Fruit fly (Drosophila melanogaster): ENCODE data around the gene CG5861.

The CG5861 gene

dm6 chr2L:16307026-16307703, at the start of gene CG5861, which contains the start of gene Syx5:
TSS of gene CG5861 (minus strand) at chr2L:16307298.
TSS of gene Syx5 (plus strand) at chr2L:16307346.
- TF ChIP-seq CG8478 (optimal IDR thresholded peaks at IDR 0.05): no peak
- no peak for TF ChIP-seq CTCF (optimal IDR thresholded peaks at IDR 0.05)

- TF ChIP-seq CTCF (optimal IDR thresholded peaks at IDR 0.05) (no peak), CG8478 (optimal IDR thresholded peaks at IDR 0.05) (no peak)
Observed at dm6 chr2L:16356249-16357025, 49.3 kb upstream of the CG5861 start, which contains the start of gene CaBP1. TSS of gene CaBP1 (minus strand) at chr2L:16356735.

- TF ChIP-seq CG8478 (optimal IDR thresholded peaks at IDR 0.05): no peak
- no peak for TF ChIP-seq CTCF (optimal IDR thresholded peaks at IDR 0.05)
Observed at dm6 chr2L:16353765-16354164, 46.7 kb upstream of the CG5861 start.

dm6 chr2L:16352585-16353580, 45.8 kb upstream of the CG5861 start, which contains the start of the genes Hyls1, chif and CG4455:
TSS of gene Hyls1 (minus strand) at chr2L:16352628.
TSS of gene chif (minus strand) at chr2L:16352628.
TSS of gene CG4455 (plus strand) at chr2L:16352934.
- TF ChIP-seq CG8478 (optimal IDR thresholded peaks at IDR 0.05) (no peak), CTCF (optimal IDR thresholded peaks at IDR 0.05) (peak in 1 of 2 experiments; percentile 11)

dm6 chr2L:16351805-16352584, 44.9 kb upstream of the CG5861 start:
- TF ChIP-seq CG8478 (optimal IDR thresholded peaks at IDR 0.05) (no peak), CTCF (optimal IDR thresholded peaks at IDR 0.05) (no peak)

- TF ChIP-seq CG8478 (optimal IDR thresholded peaks at IDR 0.05): no peak
- TF ChIP-seq CTCF (optimal IDR thresholded peaks at IDR 0.05): peak in 1 of 2 experiments; percentile 0
Observed at dm6 chr2L:16350742-16351568, 43.9 kb upstream of the CG5861 start.

dm6 chr2L:16350160-16350633, 43.1 kb upstream of the CG5861 start:
- TF ChIP-seq CG8478 (optimal IDR thresholded peaks at IDR 0.05) (no peak), CTCF (optimal IDR thresholded peaks at IDR 0.05) (peak; percentile 71 to 75)

dm6 chr2L:16342224-16342623, 35.1 kb upstream of the CG5861 start, which contains the start of gene CG44405:
TSS of gene CG44405 (minus strand) at chr2L:16342324.
- TF ChIP-seq CG8478 (optimal IDR thresholded peaks at IDR 0.05) (no peak), CTCF (optimal IDR thresholded peaks at IDR 0.05) (no peak)

dm6 chr2L:16340268-16340667, 33.2 kb upstream of the CG5861 start, which contains the start of gene CG42266:
TSS of gene CG42266 (minus strand) at chr2L:16340368.
- no peak for TF ChIP-seq CTCF (optimal IDR thresholded peaks at IDR 0.05)
- TF ChIP-seq CG8478 (optimal IDR thresholded peaks at IDR 0.05): no peak

- TF ChIP-seq CG8478 (optimal IDR thresholded peaks at IDR 0.05) (no peak), CTCF (optimal IDR thresholded peaks at IDR 0.05) (no peak)
Observed at dm6 chr2L:16337785-16338184, 30.7 kb upstream of the CG5861 start, which contains the start of gene CG31817. TSS of gene CG31817 (minus strand) at chr2L:16337885.

- TF ChIP-seq CTCF (optimal IDR thresholded peaks at IDR 0.05): no peak
- TF ChIP-seq CG8478 (optimal IDR thresholded peaks at IDR 0.05): no peak
Observed at dm6 chr2L:16329625-16330024, 22.5 kb upstream of the CG5861 start, which contains the start of gene CG4440. TSS of gene CG4440 (plus strand) at chr2L:16329925.

- TF ChIP-seq CTCF (optimal IDR thresholded peaks at IDR 0.05) (peak in 1 of 2 experiments; percentile 19), CG8478 (optimal IDR thresholded peaks at IDR 0.05) (no peak)
Observed at dm6 chr2L:16329102-16329520, 22.0 kb upstream of the CG5861 start, which contains the start of gene mRpL4. TSS of gene mRpL4 (minus strand) at chr2L:16329132.

All from S2 (cell line).